Worm (Caenorhabditis elegans) whole organism, L3 larva: Measurements from ENCODE around the gene lgg-3.
A peak's percentile ranks its signal among the peaks of the same experiment; 100 is the strongest.

Experiments
- R02D3.7 ChIP-seq: fragments of 150-350 bp; optimal IDR thresholded peaks from 2 replicates; lab custom pipeline; 2014; ENCODE audit warnings: missing biosample characterization, missing genetic modification characterization
- aly-2 ChIP-seq: fragments of 150-350 bp; optimal IDR thresholded peaks from 2 replicates; lab custom pipeline; 2014; ENCODE audit warnings: missing biosample characterization, missing genetic modification characterization
- ceh-16 ChIP-seq: sonication (generic microtip); optimal IDR thresholded peaks from 2 replicates; lab custom pipeline; 2017; ENCODE audit warnings: missing biosample characterization, missing genetic modification characterization
- ceh-28 ChIP-seq: fragments of 150-350 bp; optimal IDR thresholded peaks from 2 replicates; lab custom pipeline; 2014; ENCODE audit warnings: missing biosample characterization, missing genetic modification reagents, missing genetic modification characterization
- ceh-82 ChIP-seq: fragments of 150-350 bp; optimal IDR thresholded peaks from 2 replicates; lab custom pipeline; 2014; ENCODE audit warnings: missing biosample characterization, missing genetic modification characterization
- ceh-9 ChIP-seq: sonication (generic microtip); optimal IDR thresholded peaks from 2 replicates; lab custom pipeline; 2018; ENCODE audit warnings: missing biosample characterization, missing genetic modification characterization
- elt-1 ChIP-seq: fragments of 150-350 bp; optimal IDR thresholded peaks from 2 replicates; lab custom pipeline; 2014; ENCODE audit warnings: missing biosample characterization, missing genetic modification characterization
- elt-2 ChIP-seq: sonication (generic microtip); optimal IDR thresholded peaks from 2 replicates; lab custom pipeline; 2016; ENCODE audit warnings: missing genetic modification reagents, mild to moderate bottlenecking, missing genetic modification characterization, missing compliant biosample characterization
- elt-3 ChIP-seq, 3 experiments: fragments of 150-350 bp in 1 of 3; sonication (generic microtip) in 2 of 3; optimal IDR thresholded peaks; 2 replicates in 2 of 3; 4 replicates in 1 of 3; lab custom pipeline; 2014 to 2017; ENCODE audit warnings: missing biosample characterization in 3 of 3, missing genetic modification characterization in 3 of 3
- eor-1 ChIP-seq, 2 experiments: fragments of 150-350 bp; optimal IDR thresholded peaks; 2 replicates each; lab custom pipeline; 2014 to 2018; ENCODE audit warnings: missing biosample characterization in 2 of 2, missing genetic modification characterization in 2 of 2
- fkh-10 ChIP-seq: sonication (generic microtip); optimal IDR thresholded peaks from 2 replicates; lab custom pipeline; 2017; ENCODE audit warnings: missing biosample characterization, missing genetic modification reagents, missing genetic modification characterization
- fos-1 ChIP-seq: fragments of 150-350 bp; optimal IDR thresholded peaks from 2 replicates; lab custom pipeline; 2014; ENCODE audit warnings: missing biosample characterization, missing genetic modification characterization
- hmg-11 ChIP-seq: sonication (generic microtip); optimal IDR thresholded peaks from 2 replicates; lab custom pipeline; 2016; ENCODE audit warnings: missing genetic modification characterization, missing compliant biosample characterization
- jun-1 ChIP-seq: fragments of 150-350 bp; optimal IDR thresholded peaks from 2 replicates; lab custom pipeline; 2014; ENCODE audit warnings: missing biosample characterization, missing genetic modification reagents, missing genetic modification characterization
- lin-15B ChIP-seq: fragments of 150-350 bp; optimal IDR thresholded peaks from 2 replicates; lab custom pipeline; 2014; ENCODE audit warnings: missing biosample characterization, missing genetic modification characterization
- lin-39 ChIP-seq: fragments of 150-350 bp; optimal IDR thresholded peaks from 2 replicates; lab custom pipeline; 2018; ENCODE audit warnings: missing biosample characterization, missing genetic modification reagents, missing genetic modification characterization
- lsy-12 ChIP-seq: sonication (generic microtip); optimal IDR thresholded peaks from 2 replicates; lab custom pipeline; 2016; ENCODE audit warnings: mild to moderate bottlenecking, missing genetic modification characterization, missing compliant biosample characterization
- mml-1 ChIP-seq: fragments of 150-350 bp; sonication (generic microtip); optimal IDR thresholded peaks from 3 replicates; lab custom pipeline; 2014; ENCODE audit warnings: missing biosample characterization, missing genetic modification characterization
- nfya-1 ChIP-seq: sonication (generic microtip); optimal IDR thresholded peaks from 2 replicates; lab custom pipeline; 2017; ENCODE audit warnings: missing genetic modification characterization, mild to moderate bottlenecking, missing compliant biosample characterization, antibody characterized with exemption, moderate library complexity; ENCODE audit not compliant: insufficient read depth
- nhr-12 ChIP-seq: fragments of 150-350 bp; optimal IDR thresholded peaks from 2 replicates; lab custom pipeline; 2014; ENCODE audit warnings: missing biosample characterization, missing genetic modification characterization
- nhr-23 ChIP-seq: fragments of 150-350 bp; optimal IDR thresholded peaks from 2 replicates; lab custom pipeline; 2014; ENCODE audit warnings: missing biosample characterization, missing genetic modification reagents, missing genetic modification characterization
- nhr-25 ChIP-seq: sonication (generic microtip); optimal IDR thresholded peaks from 2 replicates; lab custom pipeline; 2017; ENCODE audit warnings: missing biosample characterization, missing genetic modification characterization
- nhr-43 ChIP-seq: sonication (generic microtip); optimal IDR thresholded peaks from 2 replicates; lab custom pipeline; 2016; ENCODE audit warnings: mild to moderate bottlenecking, missing genetic modification characterization, missing compliant biosample characterization; ENCODE audit not compliant: poor library complexity, severe bottlenecking
- nhr-67 ChIP-seq: fragments of 150-350 bp; optimal IDR thresholded peaks from 2 replicates; lab custom pipeline; 2014; ENCODE audit warnings: missing biosample characterization, missing genetic modification characterization
- nhr-76 ChIP-seq: fragments of 150-350 bp; sonication (generic microtip); optimal IDR thresholded peaks from 5 replicates; lab custom pipeline; 2014; ENCODE audit warnings: missing biosample characterization, missing genetic modification characterization
- pha-4 ChIP-seq: fragments of 150-350 bp; optimal IDR thresholded peaks from 2 replicates; lab custom pipeline; 2014; ENCODE audit warnings: missing biosample characterization, missing genetic modification reagents, missing genetic modification characterization
- pqm-1 ChIP-seq: fragments of 150-350 bp; optimal IDR thresholded peaks from 2 replicates; lab custom pipeline; 2017; ENCODE audit warnings: missing biosample characterization, missing genetic modification characterization, inconsistent platforms
- skn-1 ChIP-seq: fragments of 150-350 bp; optimal IDR thresholded peaks from 2 replicates; lab custom pipeline; 2014; ENCODE audit warnings: missing biosample characterization, missing genetic modification characterization
- snpc-4 ChIP-seq: fragments of 150-350 bp; optimal IDR thresholded peaks from 2 replicates; lab custom pipeline; 2014; ENCODE audit warnings: missing biosample characterization, missing genetic modification characterization
- tbx-2 ChIP-seq: sonication (generic microtip); optimal IDR thresholded peaks from 2 replicates; lab custom pipeline; 2016; ENCODE audit warnings: mild to moderate bottlenecking, missing genetic modification characterization, missing compliant biosample characterization
- unc-39 ChIP-seq: sonication (generic microtip); optimal IDR thresholded peaks from 4 replicates; lab custom pipeline; 2017; ENCODE audit warnings: missing biosample characterization, missing genetic modification characterization
- zag-1 ChIP-seq: fragments of 150-350 bp; optimal IDR thresholded peaks from 2 replicates; lab custom pipeline; 2014; ENCODE audit warnings: missing biosample characterization, missing genetic modification characterization

Gene lgg-3

DNA sequence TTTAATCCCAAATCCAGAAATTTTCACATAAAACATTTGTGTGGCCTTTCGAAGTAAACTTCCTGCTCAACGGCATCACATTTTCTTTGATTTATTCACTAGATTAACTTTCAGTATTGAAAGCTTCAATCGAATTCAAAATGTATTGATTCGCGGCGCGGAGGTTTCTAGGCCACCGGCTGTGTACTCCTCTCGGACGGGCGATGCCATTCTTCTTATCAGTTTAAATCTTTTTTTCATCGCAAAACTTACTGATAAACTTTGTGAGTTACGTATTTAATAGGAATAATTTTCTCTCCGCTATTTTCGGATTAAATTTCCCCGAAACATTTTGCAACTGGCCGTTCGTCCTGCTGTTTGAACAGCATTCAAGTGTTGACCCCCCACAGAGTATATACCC, 24.1 kb upstream of the lgg-3 start:
- peak; percentile 74 for TF ChIP-seq nhr-23 (tag; lab: Kevin White, UChicago)
- TF ChIP-seq nhr-25 (tag; lab: Kevin White, UChicago), result peak; percentile 24
- TF ChIP-seq nhr-12 (tag; lab: Kevin White, UChicago), result no peak
- TF ChIP-seq lsy-12 (tag; lab: Kevin White, UChicago), result peak; percentile 83
- TF ChIP-seq R02D3.7 (tag; lab: Kevin White, UChicago), result peak; percentile 42
- peak; percentile 91 for TF ChIP-seq elt-2 (tag; lab: Kevin White, UChicago)
- TF ChIP-seq fos-1 (tag; lab: Kevin White, UChicago), result no peak
- TF ChIP-seq pha-4 (tag; lab: Kevin White, UChicago), result peak; percentile 54
- peak; percentile 85 for TF ChIP-seq snpc-4 (tag; lab: Kevin White, UChicago)
- peak; percentile 50 for TF ChIP-seq elt-1 (tag; lab: Kevin White, UChicago)
- no peak for TF ChIP-seq ceh-16 (tag; lab: Kevin White, UChicago)
- peak; percentile 41 for TF ChIP-seq hmg-11 (tag; lab: Kevin White, UChicago)
- no peak for TF ChIP-seq zag-1
- TF ChIP-seq eor-1 (tag; optimal IDR thresholded peaks at IDR 0.05; lab: Kevin White, UChicago), result no peak
- peak; percentile 79 for TF ChIP-seq ceh-28 (tag; lab: Kevin White, UChicago)
- peak; percentile 90 for TF ChIP-seq nhr-43 (tag; lab: Kevin White, UChicago)
- TF ChIP-seq pqm-1 (tag; lab: Kevin White, UChicago), result peak; percentile 87
- TF ChIP-seq tbx-2 (tag; lab: Kevin White, UChicago), result no peak
- peak; percentile 22 for TF ChIP-seq jun-1 (tag; lab: Kevin White, UChicago)
- TF ChIP-seq lin-15B (tag; lab: Kevin White, UChicago), result peak; percentile 52

DNA sequence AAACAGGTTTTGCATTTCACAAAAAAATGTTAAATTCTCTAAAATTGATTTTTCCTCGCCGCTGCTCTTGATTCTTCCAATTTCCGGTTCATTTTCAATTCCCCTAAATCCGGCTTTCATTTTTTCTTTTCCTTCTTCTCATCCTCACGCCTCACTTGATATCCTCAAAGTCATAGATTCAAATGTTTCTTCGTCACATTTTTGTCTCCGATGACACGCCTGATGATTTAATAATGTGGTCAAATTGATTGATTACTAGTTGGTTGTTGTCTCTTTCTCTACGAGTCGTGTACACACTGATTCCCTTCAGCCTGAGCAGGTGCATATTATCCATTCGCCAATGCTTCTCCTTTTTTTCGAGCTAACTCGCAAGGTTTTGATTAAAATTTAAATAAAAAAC, 23.7 kb upstream of the lgg-3 start:
- no peak for TF ChIP-seq ceh-16 (tag; lab: Kevin White, UChicago)
- no peak for TF ChIP-seq ceh-9 (tag; lab: Kevin White, UChicago)
- TF ChIP-seq aly-2, result no peak
- no peak for TF ChIP-seq elt-1 (tag; lab: Kevin White, UChicago)
- TF ChIP-seq ceh-82 (tag; lab: Kevin White, UChicago), result no peak
- no peak for TF ChIP-seq zag-1
- TF ChIP-seq nfya-1, result no peak
- no peak for TF ChIP-seq elt-2 (tag; lab: Kevin White, UChicago)
- TF ChIP-seq nhr-67 (tag; lab: Kevin White, UChicago), result no peak
- no peak for TF ChIP-seq unc-39
- no peak for TF ChIP-seq skn-1 (tag; lab: Kevin White, UChicago)
- no peak for TF ChIP-seq nhr-76
- no peak for TF ChIP-seq elt-3 (tag; optimal IDR thresholded peaks at IDR 0.05; lab: Kevin White, UChicago)
- no peak for TF ChIP-seq pqm-1 (tag; lab: Kevin White, UChicago)
- no peak for TF ChIP-seq lsy-12 (tag; lab: Kevin White, UChicago)
- TF ChIP-seq lin-39, result no peak
- TF ChIP-seq tbx-2 (tag; lab: Kevin White, UChicago), result no peak
- no peak for TF ChIP-seq fos-1 (tag; lab: Kevin White, UChicago)

ce11 chrIII:5720266-5721019, 22.6 kb upstream of the lgg-3 start:
- no peak for TF ChIP-seq ceh-9 (tag; lab: Kevin White, UChicago)
- TF ChIP-seq pqm-1 (tag; lab: Kevin White, UChicago), result no peak
- TF ChIP-seq nhr-25 (tag; lab: Kevin White, UChicago), result no peak
- TF ChIP-seq tbx-2 (tag; lab: Kevin White, UChicago), result no peak
- no peak for TF ChIP-seq fkh-10 (GFP tag; lab: Kevin White, UChicago)

DNA sequence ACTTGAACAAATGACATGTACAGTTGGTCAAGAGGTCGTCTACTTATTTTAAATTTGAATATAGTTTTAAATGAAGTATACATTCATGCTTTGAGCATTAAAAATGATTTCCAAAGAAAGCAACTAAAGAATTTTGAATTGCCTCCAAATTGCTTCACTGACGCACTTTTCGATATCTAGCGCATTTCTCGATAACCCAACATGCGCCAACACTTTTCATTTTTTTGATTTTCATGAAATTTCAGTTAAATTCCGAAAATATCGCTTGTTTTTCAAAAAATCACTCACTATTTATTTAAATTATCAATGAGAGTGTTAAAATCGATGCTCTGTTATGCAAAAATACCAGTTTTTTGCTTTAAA, 22.0 kb upstream of the lgg-3 start:
- TF ChIP-seq lin-15B (tag; lab: Kevin White, UChicago) (peak; percentile 21), mml-1 (tag; lab: Kevin White, UChicago) (no peak)
